Worm (Caenorhabditis elegans) whole organism, midembryonic: Measurements from ENCODE around the gene Y38H6C.13.
"Not testable (repeated sequence)": the region's sequence is repeated elsewhere in the genome, so short reads cannot be mapped to it uniquely, and the experiment has no call there.

ENCODE experiments used
- T22C8.4 ChIP-seq: fragments of 200-800 bp; sonication (Bioruptor generic); IDR thresholded peaks from 2 replicates; pipeline ENCODE4 v1.3.6; 2022; ENCODE audit warnings: missing genetic modification characterization, missing compliant biosample characterization
- cog-1 ChIP-seq: sonication (generic microtip); optimal IDR thresholded peaks from 2 replicates; lab custom pipeline; 2016; ENCODE audit warnings: missing genetic modification characterization, missing compliant biosample characterization
- flt-1 ChIP-seq: fragments of 200-800 bp; sonication (Bioruptor generic); IDR thresholded peaks from 2 replicates; pipeline ENCODE4 v1.3.6; 2022; ENCODE audit warnings: missing genetic modification characterization, missing compliant biosample characterization
- klf-2 ChIP-seq: fragments of 200-800 bp; sonication (Bioruptor generic); conservative IDR thresholded peaks from 2 replicates; pipeline ENCODE4 v1.3.6; 2022; ENCODE audit warnings: missing genetic modification reagents, missing genetic modification characterization, missing compliant biosample characterization
- med-1 ChIP-seq: sonication (generic microtip); optimal IDR thresholded peaks from 2 replicates; lab custom pipeline; 2017; ENCODE audit warnings: missing genetic modification characterization, mild to moderate bottlenecking, missing compliant biosample characterization, antibody characterized with exemption, missing genetic modification reagents; ENCODE audit not compliant: insufficient read depth
- ref-1 ChIP-seq: fragments of 200-800 bp; sonication (Bioruptor generic); conservative IDR thresholded peaks from 2 replicates; pipeline ENCODE4 v1.3.6; 2022; ENCODE audit warnings: missing genetic modification reagents, missing genetic modification characterization, missing compliant biosample characterization
- tab-1 ChIP-seq: fragments of 200-800 bp; sonication (Bioruptor generic); IDR thresholded peaks from 2 replicates; pipeline ENCODE4 v1.3.6; 2022; ENCODE audit warnings: missing genetic modification characterization, missing compliant biosample characterization
- ztf-23 ChIP-seq: fragments of 200-800 bp; sonication (Bioruptor generic); IDR thresholded peaks from 2 replicates; pipeline ENCODE4 v1.3.6; 2022; ENCODE audit warnings: missing genetic modification reagents, missing genetic modification characterization, missing compliant biosample characterization
- ztf-29 ChIP-seq: fragments of 200-800 bp; sonication (Bioruptor generic); IDR thresholded peaks from 2 replicates; pipeline ENCODE4 v1.3.6; 2022; ENCODE audit warnings: missing genetic modification reagents, missing genetic modification characterization, missing compliant biosample characterization

The Y38H6C.13 gene

DNA sequence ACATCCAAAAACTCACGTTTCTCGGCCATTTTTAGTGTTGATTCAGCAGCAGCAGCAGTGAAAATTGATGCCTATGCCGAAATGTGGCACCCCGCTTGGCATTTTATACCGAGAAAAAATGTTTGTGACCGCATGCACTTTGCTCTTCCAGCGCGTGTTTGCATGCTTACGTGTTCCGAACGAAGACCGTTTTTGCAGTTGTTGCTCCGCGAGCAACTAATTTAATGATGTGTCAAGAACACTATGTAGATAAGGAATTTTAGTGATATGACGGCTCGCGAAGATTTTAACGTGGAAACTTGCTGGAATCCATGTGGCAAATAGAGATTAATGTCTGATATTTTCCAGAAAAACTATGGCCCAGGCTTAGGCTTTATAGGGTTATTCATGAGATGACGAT lies 28.6 kb upstream of the Y38H6C.13 start, which contains the start of gene dct-16:
Gene dct-16, minus strand, starts transcription at position 78 of the 400 bp plus-strand sequence.
- TF ChIP-seq tab-1 (GFP tag; lab: Robert Waterston, UW), result no peak
- no peak for TF ChIP-seq med-1 (GFP tag; lab: Kevin White, UChicago)

ce11 chrV:20499642-20500041 lies 28.0 kb upstream of the Y38H6C.13 start:
- no peak for TF ChIP-seq klf-2 (GFP tag; lab: Robert Waterston, UW)
- TF ChIP-seq ztf-29, result no peak
- TF ChIP-seq flt-1 (GFP tag; lab: Robert Waterston, UW), result no peak
- no peak for TF ChIP-seq ztf-23 (GFP tag; lab: Robert Waterston, UW)
- TF ChIP-seq med-1 (GFP tag; lab: Kevin White, UChicago), result no peak
- TF ChIP-seq tab-1 (GFP tag; lab: Robert Waterston, UW), result no peak
- no peak for TF ChIP-seq ref-1
- TF ChIP-seq T22C8.4, result no peak
- TF ChIP-seq cog-1 (tag; lab: Kevin White, UChicago), result no peak

DNA sequence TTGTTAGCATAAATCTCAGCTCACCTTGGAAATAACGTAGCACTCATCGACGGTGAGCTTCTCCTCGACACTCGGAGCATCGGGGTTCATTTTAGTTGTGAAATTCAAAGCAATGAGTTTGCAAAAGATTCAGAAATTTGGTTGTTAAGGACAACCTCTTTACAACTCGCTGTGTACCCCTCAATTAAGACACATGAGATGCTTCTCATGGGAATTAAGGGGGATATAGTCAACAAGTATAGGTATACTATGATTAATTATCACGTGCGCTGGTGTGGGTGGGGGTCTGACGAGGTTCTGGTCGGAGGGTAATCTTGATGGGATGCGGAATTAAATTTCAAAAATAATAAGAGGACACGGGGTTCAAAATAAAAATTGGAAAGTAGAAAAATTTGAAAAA lies 27.2 kb upstream of the Y38H6C.13 start, which contains the start of gene dct-14:
Gene dct-14, minus strand, starts transcription at position 101 of the 400 bp plus-strand sequence.
- TF ChIP-seq klf-2 (GFP tag; lab: Robert Waterston, UW) (no peak), flt-1 (GFP tag; lab: Robert Waterston, UW) (no peak), tab-1 (GFP tag; lab: Robert Waterston, UW) (no peak), ref-1 (no peak), med-1 (GFP tag; lab: Kevin White, UChicago) (no peak), ztf-23 (GFP tag; lab: Robert Waterston, UW) (no peak), cog-1 (tag; lab: Kevin White, UChicago) (no peak), ztf-29 (no peak), T22C8.4 (no peak)

DNA sequence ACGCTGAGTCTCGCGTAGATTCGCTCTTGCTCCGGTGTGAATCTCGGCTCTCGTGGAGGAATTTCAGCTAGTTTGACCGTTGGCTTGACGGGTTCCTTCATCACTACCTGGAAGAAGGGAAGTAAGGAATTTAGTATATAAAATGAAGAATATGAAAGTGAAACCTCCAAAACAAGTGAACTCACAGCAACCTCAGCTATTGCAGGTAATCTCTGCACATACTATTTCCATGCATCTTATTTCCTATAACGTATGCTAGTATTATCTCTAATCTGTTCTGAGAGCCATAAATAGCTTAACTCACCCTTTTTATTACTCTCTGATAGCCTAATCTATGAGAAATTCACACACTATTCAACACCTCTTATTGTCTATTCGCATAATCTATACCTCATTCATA lies 22.6 kb upstream of the Y38H6C.13 start, which contains the start of gene Y38H6C.4:
Gene Y38H6C.4, minus strand, starts transcription at position 101 of the 400 bp plus-strand sequence.
- TF ChIP-seq cog-1 (tag; lab: Kevin White, UChicago), result no peak
- no peak for TF ChIP-seq flt-1 (GFP tag; lab: Robert Waterston, UW)
- no peak for TF ChIP-seq klf-2 (GFP tag; lab: Robert Waterston, UW)

DNA sequence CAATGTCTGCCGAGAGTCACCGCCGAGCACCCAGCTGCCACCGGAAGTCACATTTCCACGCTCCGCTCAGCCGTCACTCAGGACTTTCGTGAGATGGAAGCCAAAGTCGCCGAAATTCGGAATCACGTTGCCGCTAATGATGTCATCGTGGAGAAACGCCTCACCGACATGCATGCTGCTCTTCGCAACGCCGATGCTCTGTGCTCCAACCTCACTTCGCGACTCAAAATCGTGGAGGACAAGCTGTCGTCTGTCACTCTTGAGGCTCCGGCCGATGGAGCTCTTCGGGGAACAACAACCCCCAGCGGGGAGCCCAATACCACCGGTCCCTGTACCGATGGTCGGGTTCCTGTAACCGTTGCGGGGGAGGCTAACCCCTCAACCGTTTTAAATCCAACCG lies 21.1 kb upstream of the Y38H6C.13 start:
- TF ChIP-seq klf-2 (GFP tag; lab: Robert Waterston, UW), result no peak
- no peak for TF ChIP-seq cog-1 (tag; lab: Kevin White, UChicago)
- no peak for TF ChIP-seq ref-1
- TF ChIP-seq T22C8.4, result no peak
- no peak for TF ChIP-seq ztf-23 (GFP tag; lab: Robert Waterston, UW)
- TF ChIP-seq tab-1 (GFP tag; lab: Robert Waterston, UW), result no peak
- TF ChIP-seq med-1 (GFP tag; lab: Kevin White, UChicago), result no peak
- TF ChIP-seq ztf-29, result no peak
- TF ChIP-seq flt-1 (GFP tag; lab: Robert Waterston, UW), result no peak

DNA sequence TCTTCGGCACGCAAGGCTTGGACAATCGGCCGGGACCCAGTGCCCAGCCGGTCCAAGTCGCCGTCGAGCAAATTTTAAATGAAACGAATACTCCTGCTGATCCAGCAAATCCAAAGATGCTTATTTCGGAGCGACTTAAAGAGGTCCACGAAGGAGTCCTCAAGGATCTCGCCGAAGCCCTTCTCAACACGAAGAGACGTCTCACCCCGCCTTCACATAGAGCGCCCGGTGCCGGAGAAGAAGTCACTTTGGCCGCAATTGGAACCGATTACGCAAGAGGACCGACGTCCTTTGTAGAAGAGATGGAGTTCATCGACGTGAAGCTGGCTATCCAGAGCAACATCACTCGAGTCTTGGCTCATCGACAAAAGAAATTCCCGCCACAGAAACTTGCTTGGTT lies 18.2 kb upstream of the Y38H6C.13 start:
- TF ChIP-seq ztf-23 (GFP tag; lab: Robert Waterston, UW) (no peak), ref-1 (no peak), med-1 (GFP tag; lab: Kevin White, UChicago) (no peak), klf-2 (GFP tag; lab: Robert Waterston, UW) (no peak), flt-1 (GFP tag; lab: Robert Waterston, UW) (no peak), tab-1 (GFP tag; lab: Robert Waterston, UW) (no peak), cog-1 (tag; lab: Kevin White, UChicago) (no peak), ztf-29 (no peak), T22C8.4 (no peak)

- not testable (repeated sequence) for TF ChIP-seq med-1 (GFP tag; lab: Kevin White, UChicago); ztf-29; klf-2 (GFP tag; lab: Robert Waterston, UW)
Observed at ce11 chrV:20513661-20514060, 13.9 kb upstream of the Y38H6C.13 start, which contains the start of gene Y38H6C.8. Gene Y38H6C.8 (plus strand): TSS chrV:20513961.

- no peak for TF ChIP-seq T22C8.4
- TF ChIP-seq flt-1 (GFP tag; lab: Robert Waterston, UW), result no peak
- no peak for TF ChIP-seq tab-1 (GFP tag; lab: Robert Waterston, UW)
- no peak for TF ChIP-seq med-1 (GFP tag; lab: Kevin White, UChicago)
- no peak for TF ChIP-seq ztf-23 (GFP tag; lab: Robert Waterston, UW)
- no peak for TF ChIP-seq klf-2 (GFP tag; lab: Robert Waterston, UW)
Observed at ce11 chrV:20514483-20514882, 13.1 kb upstream of the Y38H6C.13 start.

- TF ChIP-seq T22C8.4, result no peak
- TF ChIP-seq klf-2 (GFP tag; lab: Robert Waterston, UW), result no peak
- TF ChIP-seq ztf-29, result no peak
- no peak for TF ChIP-seq cog-1 (tag; lab: Kevin White, UChicago)
- TF ChIP-seq tab-1 (GFP tag; lab: Robert Waterston, UW), result no peak
- no peak for TF ChIP-seq med-1 (GFP tag; lab: Kevin White, UChicago)
- no peak for TF ChIP-seq flt-1 (GFP tag; lab: Robert Waterston, UW)
- no peak for TF ChIP-seq ztf-23 (GFP tag; lab: Robert Waterston, UW)
- TF ChIP-seq ref-1, result no peak
Observed at ce11 chrV:20517005-20517404, 10.6 kb upstream of the Y38H6C.13 start.

ce11 chrV:20518927-20519326 lies 8.7 kb upstream of the Y38H6C.13 start, which contains the start of gene Y38H6C.25:
Gene Y38H6C.25 (plus strand): TSS chrV:20519227.
- TF ChIP-seq ztf-29 (no peak), med-1 (GFP tag; lab: Kevin White, UChicago) (no peak), flt-1 (GFP tag; lab: Robert Waterston, UW) (no peak), T22C8.4 (no peak), klf-2 (GFP tag; lab: Robert Waterston, UW) (no peak), ref-1 (no peak)
